Worm (Caenorhabditis elegans): ENCODE data around the gene sfxn-1.4.

- no peak for TF ChIP-seq dao-5 (tag; optimal IDR thresholded peaks at IDR 0.05)
- no peak for TF ChIP-seq him-1 (tag; optimal IDR thresholded peaks at IDR 0.05)
- TF ChIP-seq W03F9.2 (tag; optimal IDR thresholded peaks at IDR 0.05), result no peak
Measured at ce11 chrII:11721604-11722003, 40.6 kb upstream of the sfxn-1.4 start.

Data from whole organism, L4/young adult.